Worm (Caenorhabditis elegans) whole organism, L1 larva: ENCODE results near the gene vps-37.
A peak's percentile ranks its signal among the peaks of the same experiment; 100 is the strongest.

ENCODE experiments used
- C16A3.4 ChIP-seq: fragments of 150-350 bp; optimal IDR thresholded peaks from 2 replicates; lab custom pipeline; 2014; ENCODE audit warnings: missing biosample characterization, missing genetic modification characterization
- F16B12.6 ChIP-seq: fragments of 150-350 bp; optimal IDR thresholded peaks from 2 replicates; lab custom pipeline; 2014; ENCODE audit warnings: missing biosample characterization, missing genetic modification characterization
- aha-1 ChIP-seq: fragments of 150-350 bp; optimal IDR thresholded peaks from 2 replicates; lab custom pipeline; 2014; ENCODE audit warnings: missing biosample characterization, missing genetic modification characterization
- ama-1 ChIP-seq: fragments of 150-350 bp; optimal IDR thresholded peaks from 2 replicates; lab custom pipeline; 2014
- blmp-1 ChIP-seq: fragments of 150-350 bp; optimal IDR thresholded peaks from 2 replicates; lab custom pipeline; 2014; ENCODE audit warnings: missing biosample characterization, missing genetic modification characterization
- ceh-82 ChIP-seq, 3 experiments: fragments of 150-350 bp in 1 of 3; sonication (generic microtip) in 2 of 3; optimal IDR thresholded peaks; 2 replicates each; lab custom pipeline; 2014 to 2017; ENCODE audit warnings: missing biosample characterization in 3 of 3, missing genetic modification characterization in 3 of 3
- ces-1 ChIP-seq: fragments of 150-350 bp; optimal IDR thresholded peaks from 2 replicates; lab custom pipeline; 2014; ENCODE audit warnings: missing biosample characterization, missing genetic modification reagents, missing genetic modification characterization
- dpl-1 ChIP-seq, 3 experiments: fragments of 150-350 bp in 2 of 3; sonication (generic microtip) in 1 of 3; optimal IDR thresholded peaks; 2 replicates each; lab custom pipeline; 2014 to 2017; ENCODE audit warnings: missing biosample characterization in 3 of 3, missing genetic modification characterization in 3 of 3, missing genetic modification reagents in 3 of 3
- dsc-1 ChIP-seq: sonication (generic microtip); optimal IDR thresholded peaks from 2 replicates; lab custom pipeline; 2016; ENCODE audit warnings: mild to moderate bottlenecking, missing genetic modification characterization, missing compliant biosample characterization
- efl-1 ChIP-seq, 4 experiments: fragments of 150-350 bp; optimal IDR thresholded peaks in 3 of 4; peaks in 1 of 4; 1 replicate in 1 of 4; 2 replicates in 3 of 4; lab custom pipeline; 2014; ENCODE audit warnings: missing biosample characterization in 2 of 4, missing genetic modification characterization in 2 of 4, missing genetic modification reagents in 2 of 4
- efl-3 ChIP-seq: fragments of 200-800 bp; sonication (Bioruptor generic); optimal IDR thresholded peaks from 2 replicates; lab custom pipeline; 2018; ENCODE audit warnings: mild to moderate bottlenecking, missing genetic modification characterization, missing compliant biosample characterization
- fkh-10 ChIP-seq: sonication (generic microtip); optimal IDR thresholded peaks from 2 replicates; lab custom pipeline; 2017; ENCODE audit warnings: missing biosample characterization, missing genetic modification reagents, missing genetic modification characterization
- fkh-8 ChIP-seq: sonication (generic microtip); optimal IDR thresholded peaks from 2 replicates; lab custom pipeline; 2016; ENCODE audit warnings: mild to moderate bottlenecking, missing genetic modification characterization, missing compliant biosample characterization
- grh-1 ChIP-seq: fragments of 200-800 bp; sonication (Bioruptor generic); IDR thresholded peaks from 2 replicates; pipeline ENCODE4 v1.3.6; 2022; ENCODE audit warnings: missing genetic modification reagents, missing genetic modification characterization, missing compliant biosample characterization
- hlh-17 ChIP-seq: fragments of 200-800 bp; sonication (Bioruptor generic); optimal IDR thresholded peaks from 2 replicates; lab custom pipeline; 2018; ENCODE audit warnings: missing genetic modification characterization, mild to moderate bottlenecking, missing compliant biosample characterization, moderate library complexity, borderline replicate concordance
- hlh-4 ChIP-seq: sonication (generic microtip); optimal IDR thresholded peaks from 2 replicates; lab custom pipeline; 2016; ENCODE audit warnings: mild to moderate bottlenecking, missing genetic modification characterization, missing compliant biosample characterization
- lin-15B ChIP-seq: fragments of 150-350 bp; sonication (generic microtip); optimal IDR thresholded peaks from 3 replicates; lab custom pipeline; 2014; ENCODE audit warnings: missing biosample characterization, missing genetic modification characterization
- lin-35 ChIP-seq, 2 experiments: fragments of 150-350 bp; optimal IDR thresholded peaks; 2 replicates each; lab custom pipeline; 2014; ENCODE audit warnings: missing biosample characterization in 2 of 2, missing genetic modification characterization in 2 of 2, missing genetic modification reagents in 2 of 2
- lsy-2 ChIP-seq, 2 experiments: fragments of 150-350 bp; optimal IDR thresholded peaks; 2 replicates each; lab custom pipeline; 2014; ENCODE audit warnings: missing biosample characterization in 2 of 2, missing genetic modification characterization in 2 of 2
- mdl-1 ChIP-seq, 2 experiments: fragments of 150-350 bp; optimal IDR thresholded peaks; 2 replicates each; lab custom pipeline; 2014 to 2017; ENCODE audit warnings: missing biosample characterization in 2 of 2, missing genetic modification characterization in 2 of 2, inconsistent platforms in 1 of 2
- mef-2 ChIP-seq: fragments of 150-350 bp; optimal IDR thresholded peaks from 2 replicates; lab custom pipeline; 2014; ENCODE audit warnings: missing biosample characterization, missing genetic modification characterization
- mep-1 ChIP-seq: fragments of 150-350 bp; optimal IDR thresholded peaks from 2 replicates; lab custom pipeline; 2014; ENCODE audit warnings: missing biosample characterization, missing genetic modification characterization
- nhr-28 ChIP-seq: fragments of 150-350 bp; optimal IDR thresholded peaks from 2 replicates; lab custom pipeline; 2014; ENCODE audit warnings: missing biosample characterization, missing genetic modification characterization
- nhr-47 ChIP-seq: sonication (generic microtip); optimal IDR thresholded peaks from 2 replicates; lab custom pipeline; 2016; ENCODE audit warnings: mild to moderate bottlenecking, missing genetic modification characterization, moderate library complexity, missing compliant biosample characterization
- nhr-71 ChIP-seq: sonication (generic microtip); optimal IDR thresholded peaks from 2 replicates; lab custom pipeline; 2016; ENCODE audit warnings: mild to moderate bottlenecking, missing genetic modification characterization, moderate library complexity, missing compliant biosample characterization
- nhr-76 ChIP-seq: sonication (generic microtip); optimal IDR thresholded peaks from 2 replicates; lab custom pipeline; 2017; ENCODE audit warnings: missing biosample characterization, missing genetic modification characterization
- pqm-1 ChIP-seq: sonication (generic microtip); optimal IDR thresholded peaks from 3 replicates; lab custom pipeline; 2017; ENCODE audit warnings: missing biosample characterization, missing genetic modification characterization
- skn-1 ChIP-seq: fragments of 150-350 bp; optimal IDR thresholded peaks from 2 replicates; lab custom pipeline; 2014; ENCODE audit warnings: missing biosample characterization, missing genetic modification characterization
- snu-23 ChIP-seq: sonication (generic microtip); optimal IDR thresholded peaks from 2 replicates; lab custom pipeline; 2016; ENCODE audit warnings: missing genetic modification characterization, missing compliant biosample characterization
- sptf-1 ChIP-seq: fragments of 150-350 bp; optimal IDR thresholded peaks from 2 replicates; lab custom pipeline; 2014; ENCODE audit warnings: missing biosample characterization, missing genetic modification characterization
- swsn-7 ChIP-seq: sonication (generic microtip); optimal IDR thresholded peaks from 2 replicates; lab custom pipeline; 2016; ENCODE audit warnings: missing genetic modification characterization, missing compliant biosample characterization
- unc-130 ChIP-seq: fragments of 150-350 bp; optimal IDR thresholded peaks from 2 replicates; lab custom pipeline; 2017; ENCODE audit warnings: missing biosample characterization, missing genetic modification characterization, inconsistent platforms
- unc-62 ChIP-seq: fragments of 150-350 bp; optimal IDR thresholded peaks from 2 replicates; lab custom pipeline; 2014; ENCODE audit warnings: missing biosample characterization, missing genetic modification reagents, missing genetic modification characterization
- vab-15 ChIP-seq: sonication (generic microtip); optimal IDR thresholded peaks from 2 replicates; lab custom pipeline; 2017; ENCODE audit warnings: missing genotype, mild to moderate bottlenecking, missing genetic modification characterization, missing compliant biosample characterization

Gene vps-37

DNA sequence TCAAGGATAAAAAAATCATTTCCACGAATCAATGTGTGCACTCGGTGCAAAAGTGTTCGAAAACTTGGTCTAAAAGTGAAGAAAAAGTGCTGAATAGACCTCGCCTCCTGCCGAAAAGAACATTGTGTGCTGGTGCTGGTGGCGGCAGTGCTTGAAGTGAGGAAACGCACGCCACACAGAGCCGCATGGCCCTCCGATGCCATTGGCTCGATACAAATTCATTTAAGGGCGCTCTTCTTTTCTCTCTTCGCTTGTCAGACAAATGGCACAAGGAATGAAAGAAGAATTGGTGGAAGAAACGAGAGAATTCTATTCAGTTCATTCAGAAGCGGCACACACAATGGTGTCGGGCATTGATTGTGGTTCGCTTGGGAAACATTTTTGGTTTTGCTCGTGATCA, 10.2 kb upstream of the vps-37 start (continued):
- TF ChIP-seq fkh-8 (tag; lab: Kevin White, UChicago) (no peak), ces-1 (GFP tag; lab: Kevin White, UChicago) (peak; percentile 5), ceh-82 (tag; optimal IDR thresholded peaks at IDR 0.05; lab: Kevin White, UChicago) (peak in 1 of 3 experiments; percentile 20), hlh-4 (no peak), lin-15B (tag; lab: Kevin White, UChicago) (no peak), blmp-1 (tag; lab: Kevin White, UChicago) (no peak)

DNA sequence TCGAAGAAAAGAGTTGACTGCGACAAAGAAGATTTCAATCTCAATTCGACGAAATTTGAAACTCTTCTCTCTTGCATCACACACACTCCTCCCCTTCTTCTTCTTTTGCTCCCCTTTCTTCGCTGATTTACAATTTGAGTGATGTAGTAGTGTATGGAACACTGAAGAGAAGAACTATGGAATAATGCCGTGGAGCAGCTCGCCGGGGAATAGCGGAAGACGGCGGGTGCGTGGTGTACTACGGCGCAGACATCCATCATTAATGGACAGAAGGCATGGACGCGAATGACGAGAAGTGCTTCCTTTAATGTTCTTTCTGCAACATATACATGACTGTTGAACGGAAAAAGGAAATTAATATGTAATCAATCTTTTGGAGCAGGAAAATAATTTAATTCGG, 9.6 kb upstream of the vps-37 start:
- TF ChIP-seq vab-15 (tag; lab: Kevin White, UChicago) (no peak), nhr-28 (tag; lab: Kevin White, UChicago) (no peak), fkh-8 (tag; lab: Kevin White, UChicago) (no peak), lin-35 (GFP tag; optimal IDR thresholded peaks at IDR 0.05; lab: Kevin White, UChicago) (no peak), hlh-17 (GFP tag; lab: Kevin White, UChicago) (no peak), efl-3 (GFP tag; lab: Kevin White, UChicago) (no peak), pqm-1 (tag; lab: Kevin White, UChicago) (no peak), mdl-1 (tag; optimal IDR thresholded peaks at IDR 0.05; lab: Kevin White, UChicago) (no peak), skn-1 (tag; lab: Kevin White, UChicago) (no peak), nhr-47 (tag; lab: Kevin White, UChicago) (no peak), unc-62 (no peak), lsy-2 (tag; optimal IDR thresholded peaks at IDR 0.05; lab: Kevin White, UChicago) (no peak), sptf-1 (no peak), swsn-7 (tag; lab: Kevin White, UChicago) (no peak), nhr-71 (tag; lab: Kevin White, UChicago) (no peak), mef-2 (tag; lab: Kevin White, UChicago) (no peak)
- TF ChIP-seq, all 84 proteins: peak for 0

DNA sequence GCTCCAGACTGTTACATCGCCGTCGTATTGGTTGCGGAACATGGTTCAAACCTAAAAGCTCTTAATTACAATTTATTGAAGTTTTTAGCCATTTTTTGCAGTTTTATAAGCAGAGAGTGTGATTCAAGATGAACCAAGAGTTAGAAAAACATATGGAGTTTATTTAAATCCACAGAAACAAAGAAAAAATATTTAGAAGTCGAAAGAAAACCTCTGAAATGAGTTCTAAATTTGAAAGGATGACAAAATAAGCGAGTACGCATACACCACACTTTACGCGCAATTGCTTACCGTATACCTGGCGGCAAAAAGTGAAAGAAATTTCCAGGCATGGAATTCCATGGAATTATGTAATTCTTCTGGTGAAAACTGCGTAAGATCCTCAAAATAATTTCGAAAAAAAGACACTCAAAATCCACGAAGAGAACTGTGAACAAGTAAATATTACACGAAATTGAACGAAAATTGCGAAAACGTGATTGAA, 8.2 kb upstream of the vps-37 start, which contains the start of gene pas-6:
Gene pas-6, minus strand, starts transcription at position 51 of the 484 bp plus-strand sequence.
- TF ChIP-seq nhr-71 (tag; lab: Kevin White, UChicago) = peak; percentile 18
- TF ChIP-seq fkh-8 (tag; lab: Kevin White, UChicago) = no peak
- no peak for TF ChIP-seq grh-1 (GFP tag; lab: Robert Waterston, UW)
- no peak for TF ChIP-seq fkh-10 (GFP tag; lab: Kevin White, UChicago)
- peak; percentile 28 to 76 (median 52) for TF ChIP-seq dpl-1 (GFP tag; optimal IDR thresholded peaks at IDR 0.05; lab: Kevin White, UChicago)
- TF ChIP-seq nhr-76 (tag; lab: Kevin White, UChicago) = no peak
- TF ChIP-seq ceh-82 (tag; optimal IDR thresholded peaks at IDR 0.05; lab: Kevin White, UChicago) = peak in 1 of 3 experiments; percentile 27
- peak; percentile 48 for TF ChIP-seq snu-23
- TF ChIP-seq F16B12.6 (tag; lab: Kevin White, UChicago) = peak; percentile 85
- peak; percentile 93 to 98 for TF ChIP-seq lsy-2 (tag; optimal IDR thresholded peaks at IDR 0.05; lab: Kevin White, UChicago)
- peak; percentile 48 for TF ChIP-seq C16A3.4 (tag; lab: Kevin White, UChicago)
- no peak for TF ChIP-seq ama-1 (lab: Kevin White, UChicago)
- TF ChIP-seq lin-35 (GFP tag; optimal IDR thresholded peaks at IDR 0.05; lab: Kevin White, UChicago) = peak; percentile 56 to 76
- peak; percentile 90 for TF ChIP-seq skn-1 (tag; lab: Kevin White, UChicago)
- TF ChIP-seq mep-1 = peak; percentile 55
- TF ChIP-seq blmp-1 (tag; lab: Kevin White, UChicago) = peak; percentile 66
- no peak for TF ChIP-seq nhr-28 (tag; lab: Kevin White, UChicago)
- peak; percentile 52 to 63 for TF ChIP-seq efl-1 (optimal IDR thresholded peaks at IDR 0.05; lab: Kevin White, UChicago)
- peak; percentile 67 to 93 for TF ChIP-seq efl-1 (GFP tag; optimal IDR thresholded peaks at IDR 0.05 in 1 of 2; lab: Kevin White, UChicago)

DNA sequence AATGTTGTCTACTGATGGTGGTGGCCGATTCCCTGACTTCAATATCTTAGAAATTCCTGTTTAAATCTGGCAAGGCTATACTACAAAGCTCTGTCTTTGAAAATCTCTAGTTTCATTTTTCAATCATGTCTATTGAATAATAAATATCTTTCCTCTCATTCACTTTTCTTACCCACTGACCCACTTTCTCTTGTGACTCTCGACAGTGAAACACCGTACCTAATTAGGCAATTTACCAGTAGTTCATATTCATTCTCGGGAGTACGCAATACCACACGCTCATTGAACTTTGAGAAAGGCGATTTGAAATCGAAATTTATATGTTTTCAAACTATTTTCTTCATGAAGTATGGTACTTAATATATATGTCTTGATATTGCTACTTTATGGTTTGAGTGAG, 7.7 kb upstream of the vps-37 start, which contains the start of gene CD4.11:
Gene CD4.11, plus strand, starts transcription at position 301 of the 400 bp plus-strand sequence.
- no peak for TF ChIP-seq aha-1 (tag; lab: Kevin White, UChicago)
- TF ChIP-seq blmp-1 (tag; lab: Kevin White, UChicago) = peak; percentile 39
- TF ChIP-seq dsc-1 = no peak
- TF ChIP-seq nhr-76 (tag; lab: Kevin White, UChicago) = no peak
- no peak for TF ChIP-seq unc-130
